Comparison of ENCODE assay signal across 5 worm cellular contexts in genomic region chrV:5412808-5413405, ce11.
TF ChIP-seq lines count a peak whose summit lies in the region.

Gene F08F3.10 (plus strand): TSS chrV:5413355.

TF ChIP-seq in whole organism, L1 larva, 84 proteins besides CTCF, POLR2A, EP300 and RAD21 (continues in another document):
- TF ChIP-seq aly-2 (tag; optimal IDR thresholded peaks at IDR 0.05; lab: Kevin White, UChicago) = no peak
- no peak for TF ChIP-seq unc-30 (tag; optimal IDR thresholded peaks at IDR 0.05; lab: Kevin White, UChicago)
- no peak for TF ChIP-seq snpc-4 (tag; optimal IDR thresholded peaks at IDR 0.05; lab: Kevin White, UChicago)
- TF ChIP-seq ztf-11 (tag; optimal IDR thresholded peaks at IDR 0.05; lab: Kevin White, UChicago) = no peak
- no peak for TF ChIP-seq unc-130 (tag; optimal IDR thresholded peaks at IDR 0.05; lab: Kevin White, UChicago)
- no peak for TF ChIP-seq lir-3 (tag; optimal IDR thresholded peaks at IDR 0.05; lab: Kevin White, UChicago; ENCODE audit: poor library complexity)
- no peak for TF ChIP-seq lin-13 (GFP tag; optimal IDR thresholded peaks at IDR 0.05; lab: Kevin White, UChicago)
- TF ChIP-seq lin-15B (tag; optimal IDR thresholded peaks at IDR 0.05; lab: Kevin White, UChicago) = no peak
- no peak for TF ChIP-seq pag-3 (tag; optimal IDR thresholded peaks at IDR 0.05; lab: Kevin White, UChicago; ENCODE audit: borderline replicate concordance, insufficient read depth)
- TF ChIP-seq fkh-4 (tag; optimal IDR thresholded peaks at IDR 0.05; lab: Kevin White, UChicago; ENCODE audit: borderline replicate concordance) = no peak
- no peak for TF ChIP-seq egl-27 (tag; optimal IDR thresholded peaks at IDR 0.05; lab: Kevin White, UChicago)
- no peak for TF ChIP-seq nhr-84 (tag; optimal IDR thresholded peaks at IDR 0.05; lab: Kevin White, UChicago)
- peak; percentile 41 for TF ChIP-seq blmp-1 (tag; optimal IDR thresholded peaks at IDR 0.05; lab: Kevin White, UChicago)
- peak; percentile 41 for TF ChIP-seq nhr-20 (tag; optimal IDR thresholded peaks at IDR 0.05; lab: Kevin White, UChicago)
- no peak for TF ChIP-seq nhr-237 (tag; optimal IDR thresholded peaks at IDR 0.05; lab: Kevin White, UChicago)
- TF ChIP-seq ama-1 (optimal IDR thresholded peaks at IDR 0.05; lab: Kevin White, UChicago) = no peak
- no peak for TF ChIP-seq unc-86 (tag; optimal IDR thresholded peaks at IDR 0.05; lab: Kevin White, UChicago)
- no peak for TF ChIP-seq lin-39 (tag; optimal IDR thresholded peaks at IDR 0.05; lab: Kevin White, UChicago)
- TF ChIP-seq efl-3 (GFP tag; optimal IDR thresholded peaks at IDR 0.05; lab: Kevin White, UChicago) = no peak

TF ChIP-seq in whole organism, L2 larva, 48 proteins besides CTCF, POLR2A, EP300 and RAD21:
- TF ChIP-seq blmp-1 (tag; optimal IDR thresholded peaks at IDR 0.05; lab: Kevin White, UChicago; ENCODE audit: insufficient read depth) (peak; percentile 44), R02D3.7 (tag; optimal IDR thresholded peaks at IDR 0.05; lab: Kevin White, UChicago) (no peak), egl-27 (tag; optimal IDR thresholded peaks at IDR 0.05; lab: Kevin White, UChicago) (no peak), sma-9 (GFP tag; optimal IDR thresholded peaks at IDR 0.05; lab: Kevin White, UChicago) (peak; percentile 69), sma-9 (tag; optimal IDR thresholded peaks at IDR 0.05; lab: Kevin White, UChicago) (no peak), nhr-77 (tag; optimal IDR thresholded peaks at IDR 0.05; lab: Kevin White, UChicago) (no peak), alr-1 (tag; optimal IDR thresholded peaks at IDR 0.05; lab: Kevin White, UChicago) (no peak), aly-2 (tag; optimal IDR thresholded peaks at IDR 0.05; lab: Kevin White, UChicago) (no peak), F13H6.1 (tag; optimal IDR thresholded peaks at IDR 0.05; lab: Kevin White, UChicago) (no peak), nhr-25 (tag; optimal IDR thresholded peaks at IDR 0.05; lab: Kevin White, UChicago) (peak; percentile 34), nhr-237 (tag; optimal IDR thresholded peaks at IDR 0.05; lab: Kevin White, UChicago) (no peak), unc-62 (GFP tag; optimal IDR thresholded peaks at IDR 0.05; lab: Kevin White, UChicago) (no peak), nhr-10 (tag; optimal IDR thresholded peaks at IDR 0.05; lab: Kevin White, UChicago) (no peak)
TF ChIP-seq in whole organism, L2 larva: peak in this region for 3.

TF ChIP-seq in whole organism, L3 larva, 47 proteins besides CTCF, POLR2A, EP300 and RAD21:
- no peak for TF ChIP-seq snpc-4 (tag; optimal IDR thresholded peaks at IDR 0.05; lab: Kevin White, UChicago)
- no peak for TF ChIP-seq elt-3 (tag; optimal IDR thresholded peaks at IDR 0.05; lab: Kevin White, UChicago)
- TF ChIP-seq ama-1 (optimal IDR thresholded peaks at IDR 0.05; lab: Kevin White, UChicago) = peak; percentile 49
TF ChIP-seq in whole organism, L3 larva: peak in this region for 1.

TF ChIP-seq in whole organism, L4 larva, 104 proteins besides CTCF, POLR2A, EP300 and RAD21:
- peak; percentile 83 for TF ChIP-seq aha-1 (tag; lab: Kevin White, UChicago)
- TF ChIP-seq mdl-1 (tag; optimal IDR thresholded peaks at IDR 0.05; lab: Kevin White, UChicago) = peak in 1 of 2 experiments; percentile 22
- TF ChIP-seq dmd-6 (GFP tag; IDR thresholded peaks at IDR 0.05; lab: Robert Waterston, UW) = peak; percentile 65
- no peak for TF ChIP-seq fos-1 (tag; optimal IDR thresholded peaks at IDR 0.05; lab: Kevin White, UChicago)
- peak; percentile 62 for TF ChIP-seq nhr-48 (tag; optimal IDR thresholded peaks at IDR 0.05; lab: Kevin White, UChicago)
- TF ChIP-seq nhr-28 (tag; optimal IDR thresholded peaks at IDR 0.05; lab: Kevin White, UChicago) = peak; percentile 31
- TF ChIP-seq mxl-2 (GFP tag; conservative IDR thresholded peaks at IDR 0.05; lab: Robert Waterston, UW) = no peak
- TF ChIP-seq F10B5.3 (tag; optimal IDR thresholded peaks at IDR 0.05; lab: Kevin White, UChicago) = no peak
- no peak for TF ChIP-seq madf-9 (GFP tag; conservative IDR thresholded peaks at IDR 0.05; lab: Robert Waterston, UW)
- TF ChIP-seq zip-2 (tag; optimal IDR thresholded peaks at IDR 0.05; lab: Kevin White, UChicago) = no peak

TF ChIP-seq in whole organism, mixed stage, embryonic, 35 proteins besides CTCF, POLR2A, EP300 and RAD21:
- no peak for TF ChIP-seq elt-1 (tag; optimal IDR thresholded peaks at IDR 0.05; lab: Kevin White, UChicago; ENCODE audit: borderline replicate concordance, insufficient read depth)
- TF ChIP-seq hlh-1 (tag; optimal IDR thresholded peaks at IDR 0.05; lab: Kevin White, UChicago) = peak; percentile 34

Comparison
In these comparisons a context has a peak if more than half of its experiments do, and no peak if none do; other contexts are left out.
1. Of the 29 proteins assayed by ChIP-seq in both whole organism, L4 larva and whole organism, L1 larva: peak only in whole organism, L4 larva: aha-1 and nhr-28; only in whole organism, L1 larva: none; in both: none; in neither: 25; mixed calls (peak in some experiments, not most) for 2.